Fruit fly (Drosophila melanogaster) whole organism, embryonic: ENCODE data around the gene Tnpo-SR.

ENCODE experiments used
- Atf-2 ChIP-seq: fragments of 200-800 bp; sonication (Bioruptor generic); optimal IDR thresholded peaks from 2 replicates; lab custom pipeline; 2016; ENCODE audit warnings: missing biosample characterization, missing genetic modification characterization
- Atf3 ChIP-seq: fragments of 200-800 bp; sonication (Bioruptor generic); optimal IDR thresholded peaks from 3 replicates; lab custom pipeline; 2016; ENCODE audit warnings: missing biosample characterization, missing genetic modification characterization
- Atf6 ChIP-seq: fragments of 200-800 bp; sonication (Bioruptor generic); IDR thresholded peaks from 2 replicates; pipeline ENCODE4 v1.3.6; 2022; ENCODE audit warnings: missing biosample characterization, missing genetic modification characterization
- CG10274 ChIP-seq: fragments of 200-800 bp; sonication (Bioruptor generic); optimal IDR thresholded peaks from 3 replicates; lab custom pipeline; 2017; ENCODE audit warnings: missing biosample characterization, mild to moderate bottlenecking, missing genetic modification characterization
- CG10462 ChIP-seq: fragments of 200-800 bp; sonication (Bioruptor generic); optimal IDR thresholded peaks from 2 replicates; lab custom pipeline; 2016; ENCODE audit warnings: missing biosample characterization, missing genetic modification characterization
- CG10959 ChIP-seq: fragments of 200-800 bp; sonication (Bioruptor generic); IDR thresholded peaks from 2 replicates; pipeline ENCODE4 v1.3.6; 2022; ENCODE audit warnings: missing biosample characterization, missing genetic modification characterization
- CG10979 ChIP-seq: fragments of 200-800 bp; sonication (Bioruptor generic); optimal IDR thresholded peaks from 2 replicates; lab custom pipeline; 2018; ENCODE audit warnings: missing biosample characterization, mild to moderate bottlenecking, missing genetic modification characterization, moderate library complexity
- CG11085 ChIP-seq: fragments of 200-800 bp; sonication (Bioruptor generic); IDR thresholded peaks from 2 replicates; pipeline ENCODE4 v1.3.6; 2022; ENCODE audit warnings: missing biosample characterization, missing genetic modification characterization
- CG12104 ChIP-seq: fragments of 200-800 bp; sonication (Bioruptor generic); optimal IDR thresholded peaks from 3 replicates; lab custom pipeline; 2016; ENCODE audit warnings: missing biosample characterization, missing genetic modification characterization
- CG1233 ChIP-seq: fragments of 200-800 bp; sonication (Bioruptor generic); optimal IDR thresholded peaks from 4 replicates; lab custom pipeline; 2018; ENCODE audit warnings: missing biosample characterization, mild to moderate bottlenecking, missing genetic modification characterization
- CG12769 ChIP-seq: fragments of 200-800 bp; sonication (Bioruptor generic); optimal IDR thresholded peaks from 2 replicates; lab custom pipeline; 2019; ENCODE audit warnings: missing biosample characterization, mild to moderate bottlenecking, missing genetic modification characterization, moderate library complexity
- CG12942 ChIP-seq: fragments of 200-800 bp; sonication (Bioruptor generic); optimal IDR thresholded peaks from 3 replicates; lab custom pipeline; 2016; ENCODE audit warnings: missing biosample characterization, missing genetic modification characterization
- CG13287 ChIP-seq: fragments of 200-800 bp; sonication (Bioruptor generic); IDR thresholded peaks from 2 replicates; pipeline ENCODE4 v1.3.6; 2022; ENCODE audit warnings: missing biosample characterization, missing genetic modification characterization; ENCODE audit not compliant: partially characterized antibody
- CG16863 ChIP-seq: fragments of 200-800 bp; sonication (Bioruptor generic); optimal IDR thresholded peaks from 3 replicates; lab custom pipeline; 2016; ENCODE audit warnings: missing biosample characterization, missing genetic modification characterization
- CG1832 ChIP-seq: fragments of 200-800 bp; sonication (Bioruptor generic); optimal IDR thresholded peaks from 2 replicates; lab custom pipeline; 2017; ENCODE audit warnings: missing biosample characterization, mild to moderate bottlenecking, missing genetic modification characterization, inconsistent platforms
- CG18599 ChIP-seq: fragments of 200-800 bp; sonication (Bioruptor generic); optimal IDR thresholded peaks from 3 replicates; lab custom pipeline; 2017; ENCODE audit warnings: missing biosample characterization, missing genetic modification characterization, mild to moderate bottlenecking, moderate library complexity, missing genetic modification reagents
- CG2116 ChIP-seq: fragments of 200-800 bp; sonication (Bioruptor generic); optimal IDR thresholded peaks from 3 replicates; lab custom pipeline; 2018; ENCODE audit warnings: missing biosample characterization, mild to moderate bottlenecking, missing genetic modification characterization
- CG3163 ChIP-seq: fragments of 200-800 bp; sonication (Bioruptor generic); optimal IDR thresholded peaks from 3 replicates; lab custom pipeline; 2016; ENCODE audit warnings: missing biosample characterization, missing genetic modification characterization
- CG34376 ChIP-seq: fragments of 200-800 bp; sonication (Bioruptor generic); optimal IDR thresholded peaks from 2 replicates; lab custom pipeline; 2018; ENCODE audit warnings: missing biosample characterization, mild to moderate bottlenecking, missing genetic modification characterization
- CG3726 ChIP-seq: fragments of 200-800 bp; sonication (Bioruptor generic); IDR thresholded peaks from 3 replicates; pipeline ENCODE4, ENCODE4 v1.3.6; 2022; ENCODE audit warnings: missing biosample characterization, missing genetic modification characterization
- CG4820 ChIP-seq: fragments of 200-800 bp; sonication (Bioruptor generic); optimal IDR thresholded peaks from 3 replicates; lab custom pipeline; 2016; ENCODE audit warnings: missing biosample characterization, missing genetic modification characterization
- CG6272 ChIP-seq: fragments of 200-800 bp; sonication (Bioruptor generic); IDR thresholded peaks from 2 replicates; pipeline ENCODE4 v1.3.6; 2022; ENCODE audit warnings: missing biosample characterization, missing genetic modification characterization
- Dad ChIP-seq: fragments of 200-800 bp; sonication (Bioruptor generic); optimal IDR thresholded peaks from 3 replicates; lab custom pipeline; 2016; ENCODE audit warnings: missing biosample characterization, missing genetic modification characterization
- Deaf1 ChIP-seq: fragments of 200-800 bp; optimal IDR thresholded peaks from 3 replicates; lab custom pipeline; 2019; ENCODE audit warnings: missing biosample characterization, mild to moderate bottlenecking, missing genetic modification characterization, moderate library complexity
- Dll ChIP-seq: fragments of 200-800 bp; sonication (Bioruptor generic); IDR thresholded peaks from 4 replicates; pipeline ENCODE4 v1.3.6; 2022; ENCODE audit warnings: missing biosample characterization, missing genetic modification characterization; ENCODE audit not compliant: partially characterized antibody
- Hey ChIP-seq: fragments of 200-800 bp; sonication (Bioruptor generic); optimal IDR thresholded peaks from 3 replicates; lab custom pipeline; 2018; ENCODE audit warnings: missing biosample characterization, mild to moderate bottlenecking, missing genetic modification characterization
- HmgD ChIP-seq: fragments of 200-800 bp; sonication (Bioruptor generic); optimal IDR thresholded peaks from 3 replicates; lab custom pipeline; 2016; ENCODE audit warnings: missing biosample characterization, missing genetic modification characterization
- MESR4 ChIP-seq: fragments of 200-800 bp; sonication (Bioruptor generic); optimal IDR thresholded peaks from 2 replicates; lab custom pipeline; 2018; ENCODE audit warnings: missing biosample characterization, mild to moderate bottlenecking, missing genetic modification characterization, moderate library complexity
- Nf-YA ChIP-seq: fragments of 200-800 bp; sonication (Bioruptor generic); IDR thresholded peaks from 2 replicates; pipeline ENCODE4 v1.3.6; 2022; ENCODE audit warnings: missing biosample characterization, missing genetic modification characterization
- Oaz ChIP-seq: fragments of 200-800 bp; sonication (Bioruptor generic); IDR thresholded peaks from 2 replicates; pipeline ENCODE4 v1.3.6; 2022; ENCODE audit warnings: missing biosample characterization, missing genetic modification characterization
- PHDP ChIP-seq: fragments of 200-800 bp; sonication (Bioruptor generic); optimal IDR thresholded peaks from 3 replicates; lab custom pipeline; 2018; ENCODE audit warnings: missing biosample characterization, mild to moderate bottlenecking, missing genetic modification characterization, moderate library complexity
- Pdp1 ChIP-seq, 2 experiments: fragments of 200-800 bp; sonication (Bioruptor generic); optimal IDR thresholded peaks; 3 replicates each; lab custom pipeline; 2016; ENCODE audit warnings: missing biosample characterization in 2 of 2, missing genetic modification characterization in 2 of 2, mild to moderate bottlenecking in 1 of 2, moderate library complexity in 1 of 2
- Sry-δ ChIP-seq: fragments of 200-800 bp; sonication (Bioruptor generic); optimal IDR thresholded peaks from 2 replicates; lab custom pipeline; 2016; ENCODE audit warnings: missing biosample characterization, missing genetic modification characterization
- TFAM ChIP-seq: fragments of 200-800 bp; sonication (Bioruptor generic); optimal IDR thresholded peaks from 2 replicates; lab custom pipeline; 2017; ENCODE audit warnings: missing biosample characterization, missing genetic modification characterization, inconsistent platforms
- Usf ChIP-seq: fragments of 200-800 bp; sonication (Bioruptor generic); optimal IDR thresholded peaks from 2 replicates; lab custom pipeline; 2017; ENCODE audit warnings: missing genotype, missing biosample characterization, missing genetic modification characterization
- ab ChIP-seq: fragments of 200-800 bp; sonication (Bioruptor generic); optimal IDR thresholded peaks from 2 replicates; lab custom pipeline; 2016; ENCODE audit warnings: missing biosample characterization, missing genetic modification characterization
- al ChIP-seq: fragments of 200-800 bp; sonication (Bioruptor generic); IDR thresholded peaks from 2 replicates; pipeline ENCODE4 v1.3.6; 2022; ENCODE audit warnings: missing biosample characterization, missing genetic modification characterization
- aop ChIP-seq: fragments of 200-800 bp; sonication (Bioruptor generic); IDR thresholded peaks from 2 replicates; pipeline ENCODE4 v1.3.6; 2022; ENCODE audit warnings: missing biosample characterization, missing genetic modification characterization
- chinmo ChIP-seq: fragments of 200-800 bp; sonication (Bioruptor generic); IDR thresholded peaks from 4 replicates; pipeline ENCODE4 v1.3.6; 2022; ENCODE audit warnings: missing biosample characterization, missing genetic modification characterization; ENCODE audit not compliant: partially characterized antibody
- fru ChIP-seq: fragments of >200 bp; optimal IDR thresholded peaks from 2 replicates; lab custom pipeline; 2017
- grn ChIP-seq: fragments of 200-800 bp; sonication (Bioruptor generic); optimal IDR thresholded peaks from 3 replicates; lab custom pipeline; 2017; ENCODE audit warnings: missing biosample characterization, missing genetic modification characterization
- h ChIP-seq: fragments of >200 bp; optimal IDR thresholded peaks from 2 replicates; lab custom pipeline; 2017
- lab ChIP-seq: fragments of 200-800 bp; sonication (Bioruptor generic); optimal IDR thresholded peaks from 3 replicates; lab custom pipeline; 2017; ENCODE audit warnings: missing biosample characterization, missing genetic modification characterization, mild to moderate bottlenecking, moderate library complexity, missing genetic modification reagents
- mam ChIP-seq: fragments of 200-800 bp; sonication (Bioruptor generic); optimal IDR thresholded peaks from 3 replicates; lab custom pipeline; 2016; ENCODE audit warnings: missing biosample characterization, missing genetic modification characterization
- pb ChIP-seq: fragments of 200-800 bp; sonication (Bioruptor generic); optimal IDR thresholded peaks from 3 replicates; lab custom pipeline; 2016; ENCODE audit warnings: missing biosample characterization, missing genetic modification characterization
- peb ChIP-seq: fragments of 200-800 bp; sonication (Bioruptor generic); IDR thresholded peaks from 2 replicates; pipeline ENCODE4 v1.3.6; 2022; ENCODE audit warnings: missing biosample characterization, missing genetic modification characterization
- run ChIP-seq: fragments of 200-800 bp; sonication (Bioruptor generic); optimal IDR thresholded peaks from 3 replicates; lab custom pipeline; 2018; ENCODE audit warnings: missing biosample characterization, mild to moderate bottlenecking, missing genetic modification characterization
- slbo ChIP-seq: fragments of 200-800 bp; sonication (Bioruptor generic); IDR thresholded peaks from 2 replicates; pipeline ENCODE4 v1.3.6; 2022; ENCODE audit warnings: missing biosample characterization, missing genetic modification characterization
- slou ChIP-seq: fragments of 200-800 bp; sonication (Bioruptor generic); optimal IDR thresholded peaks from 3 replicates; lab custom pipeline; 2016; ENCODE audit warnings: missing biosample characterization, missing genetic modification characterization
- wek ChIP-seq: fragments of 200-800 bp; sonication (Bioruptor generic); optimal IDR thresholded peaks from 3 replicates; lab custom pipeline; 2018; ENCODE audit warnings: missing biosample characterization, mild to moderate bottlenecking, missing genetic modification characterization, moderate library complexity

Tnpo-SR gene

DNA sequence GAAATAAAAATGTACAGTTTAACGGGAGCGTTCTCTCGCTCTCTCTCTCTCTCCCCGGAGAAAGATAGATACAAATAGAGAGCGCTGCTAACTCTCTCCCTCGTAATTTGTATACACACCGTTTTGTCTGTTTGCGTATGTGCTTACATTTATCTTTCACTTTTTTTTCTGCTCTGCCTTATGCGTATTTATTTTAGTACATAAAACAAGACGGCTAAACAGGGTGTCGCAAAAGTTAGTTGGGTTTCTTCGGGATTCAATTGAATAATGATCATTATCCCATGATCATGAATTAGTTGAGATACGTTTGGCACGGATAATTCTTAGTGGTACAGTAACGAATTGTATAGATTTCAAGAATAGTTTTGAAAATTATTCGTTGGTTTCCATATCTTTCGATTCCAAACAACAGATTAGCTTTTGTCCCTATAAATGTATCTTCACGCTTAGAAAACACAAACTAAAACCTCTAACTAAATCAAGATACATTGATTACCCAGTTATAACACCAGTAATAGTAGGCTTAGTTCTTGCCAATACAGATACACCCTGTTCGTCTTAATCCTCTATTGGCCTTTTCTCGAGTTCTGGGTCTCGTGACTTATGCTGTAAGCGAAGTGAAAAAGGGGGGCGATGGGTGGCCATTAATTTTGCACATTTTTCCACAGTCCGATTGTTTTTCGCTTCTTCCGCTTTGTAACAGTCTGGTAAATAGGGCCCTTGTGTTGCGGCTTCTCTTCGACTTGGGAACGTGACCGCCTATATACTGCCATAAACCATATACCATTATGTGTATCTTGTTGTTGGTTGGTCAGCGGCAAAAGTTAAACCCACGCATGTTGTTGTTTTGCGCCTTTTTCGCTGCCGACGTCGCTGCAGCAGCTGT lies 5.0 kb upstream of the Tnpo-SR start (continued):
- TF ChIP-seq Dll (GFP tag; lab: Robert Waterston, UW) (no peak), CG12104 (GFP tag; lab: Kevin White, UChicago) (peak; percentile 80), CG16863 (GFP tag; lab: Kevin White, UChicago) (peak; percentile 78), lab (GFP tag; lab: Kevin White, UChicago) (peak; percentile 90), peb (GFP tag; lab: Robert Waterston, UW) (no peak), Sry-δ (GFP tag; lab: Kevin White, UChicago) (peak; percentile 0), CG11085 (GFP tag; lab: Robert Waterston, UW) (no peak), CG10959 (GFP tag; lab: Robert Waterston, UW) (no peak), CG6272 (no peak), Pdp1 (GFP tag; optimal IDR thresholded peaks at IDR 0.05; lab: Kevin White, UChicago) (peak; percentile 52 to 70), al (GFP tag; lab: Robert Waterston, UW) (no peak), slou (GFP tag; lab: Kevin White, UChicago) (peak; percentile 65), Oaz (GFP tag; lab: Robert Waterston, UW) (no peak), CG4820 (GFP tag; lab: Kevin White, UChicago) (peak; percentile 65), fru (lab: Kevin White, UChicago) (no peak), CG1233 (GFP tag; lab: Kevin White, UChicago) (peak; percentile 83), CG10979 (tag; lab: Kevin White, UChicago) (peak; percentile 72), CG12769 (peak; percentile 62), CG18599 (peak; percentile 92), run (peak; percentile 56), CG2116 (GFP tag; lab: Kevin White, UChicago) (peak; percentile 25), Hey (tag; lab: Kevin White, UChicago) (peak; percentile 47), Usf (GFP tag; lab: Kevin White, UChicago) (peak; percentile 49), h (lab: Kevin White, UChicago) (no peak), CG10462 (GFP tag; lab: Kevin White, UChicago) (peak; percentile 59), Atf3 (GFP tag; lab: Kevin White, UChicago) (no peak), aop (GFP tag; lab: Robert Waterston, UW) (no peak), MESR4 (GFP tag; lab: Kevin White, UChicago) (no peak), wek (peak; percentile 89), CG12942 (GFP tag; lab: Kevin White, UChicago) (peak; percentile 43), CG34376 (GFP tag; lab: Kevin White, UChicago) (peak; percentile 78), HmgD (GFP tag; lab: Kevin White, UChicago) (peak; percentile 18), mam (GFP tag; lab: Kevin White, UChicago) (peak; percentile 79), CG1832 (GFP tag; lab: Kevin White, UChicago) (no peak), Dad (peak; percentile 73), PHDP (tag; lab: Kevin White, UChicago) (peak; percentile 86), Atf6 (GFP tag; lab: Robert Waterston, UW) (no peak), CG3163 (GFP tag; lab: Kevin White, UChicago) (peak; percentile 63), Atf-2 (GFP tag; lab: Kevin White, UChicago) (peak; percentile 66), ab (GFP tag; lab: Kevin White, UChicago) (no peak), CG10274 (peak; percentile 57), grn (GFP tag; lab: Kevin White, UChicago) (peak; percentile 50), Deaf1 (tag; lab: Kevin White, UChicago) (peak; percentile 50), CG13287 (GFP tag; lab: Robert Waterston, UW) (no peak), pb (peak; percentile 70), slbo (GFP tag; lab: Robert Waterston, UW) (no peak), TFAM (GFP tag; lab: Kevin White, UChicago) (peak; percentile 65), Nf-YA (GFP tag; lab: Robert Waterston, UW) (no peak), CG3726 (GFP tag; lab: Robert Waterston, UW) (no peak), chinmo (no peak)
